Worm (Caenorhabditis elegans) whole organism, L4/young adult: ENCODE results near the gene ZK262.8.

Experiments
- W03F9.2 ChIP-seq: fragments of 150-350 bp; optimal IDR thresholded peaks from 2 replicates; lab custom pipeline; 2014; ENCODE audit warnings: missing biosample characterization, missing genetic modification characterization
- dao-5 ChIP-seq: sonication (generic microtip); optimal IDR thresholded peaks from 2 replicates; lab custom pipeline; 2016; ENCODE audit warnings: missing genotype, missing genetic modification characterization, moderate library complexity, missing compliant biosample characterization
- him-1 ChIP-seq: sonication (generic microtip); optimal IDR thresholded peaks from 2 replicates; lab custom pipeline; 2016; ENCODE audit warnings: missing genotype, missing genetic modification reagents, missing genetic modification characterization, missing compliant biosample characterization

The ZK262.8 gene

DNA sequence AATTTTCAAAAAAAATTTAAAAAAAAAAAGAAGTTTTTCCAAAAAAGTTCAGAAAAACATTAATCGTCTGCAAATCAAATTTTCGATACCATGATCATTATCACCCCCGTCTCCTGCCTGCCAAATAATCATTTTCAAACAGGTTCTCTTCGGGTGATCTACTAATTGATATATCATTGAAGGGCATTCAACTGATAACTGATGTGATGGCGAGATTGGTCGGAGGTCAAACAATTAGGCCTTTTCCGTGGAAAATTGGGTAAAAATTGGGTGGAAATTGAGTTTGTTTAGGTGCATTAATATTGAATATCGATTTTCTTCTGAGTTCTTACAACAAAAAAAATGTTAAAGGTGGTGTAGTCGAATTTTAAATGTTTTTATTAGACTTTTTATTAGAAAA lies 49.0 kb downstream of the ZK262.8 start, which contains the start of gene Y51A2D.18:
TSS of gene Y51A2D.18 (minus strand) at position 101 of the 400 bp plus-strand sequence.
- TF ChIP-seq him-1 (no peak), dao-5 (tag; lab: Kevin White, UChicago) (no peak), W03F9.2 (no peak)
